Fruit fly (Drosophila melanogaster) whole organism, embryonic: Measurements from ENCODE around the gene ghi.
A peak's percentile ranks its signal among the peaks of the same experiment; 100 is the strongest.

ENCODE experiments used
- B-H2 ChIP-seq: fragments of 200-800 bp; sonication (Bioruptor generic); optimal IDR thresholded peaks from 2 replicates; lab custom pipeline; 2018; ENCODE audit warnings: missing biosample characterization, mild to moderate bottlenecking, missing genetic modification characterization
- BEAF-32 ChIP-seq: fragments of 200-800 bp; sonication (Bioruptor generic); optimal IDR thresholded peaks from 3 replicates; lab custom pipeline; 2017; ENCODE audit warnings: missing biosample characterization, missing genetic modification characterization, mild to moderate bottlenecking, moderate library complexity, missing genetic modification reagents
- CG10366 ChIP-seq: fragments of 200-800 bp; sonication (Bioruptor generic); IDR thresholded peaks from 2 replicates; pipeline ENCODE4 v1.3.6; 2022; ENCODE audit warnings: missing biosample characterization, missing genetic modification characterization
- CG10979 ChIP-seq: fragments of 200-800 bp; sonication (Bioruptor generic); optimal IDR thresholded peaks from 2 replicates; lab custom pipeline; 2018; ENCODE audit warnings: missing biosample characterization, mild to moderate bottlenecking, missing genetic modification characterization, moderate library complexity
- CG13894 ChIP-seq: fragments of 200-800 bp; sonication (Bioruptor generic); optimal IDR thresholded peaks from 3 replicates; lab custom pipeline; 2018; ENCODE audit warnings: missing biosample characterization, mild to moderate bottlenecking, missing genetic modification characterization, moderate library complexity
- CG1792 ChIP-seq: fragments of 200-800 bp; sonication (Bioruptor generic); optimal IDR thresholded peaks from 2 replicates; lab custom pipeline; 2016; ENCODE audit warnings: missing biosample characterization, missing genetic modification characterization
- CG32532 ChIP-seq: fragments of 200-800 bp; sonication (Bioruptor generic); IDR thresholded peaks from 2 replicates; pipeline ENCODE4 v1.3.6; 2022; ENCODE audit warnings: missing biosample characterization, missing genetic modification characterization
- CG34224 ChIP-seq: fragments of 200-800 bp; sonication (Bioruptor generic); IDR thresholded peaks from 3 replicates; pipeline ENCODE4 v1.3.6; 2022; ENCODE audit warnings: missing biosample characterization, missing genetic modification characterization; ENCODE audit not compliant: partially characterized antibody
- CG4707 ChIP-seq: fragments of 200-800 bp; sonication (Bioruptor generic); optimal IDR thresholded peaks from 2 replicates; lab custom pipeline; 2018; ENCODE audit warnings: missing biosample characterization, mild to moderate bottlenecking, missing genetic modification characterization, moderate library complexity
- CG6791 ChIP-seq: fragments of 200-800 bp; sonication (Bioruptor generic); IDR thresholded peaks from 3 replicates; pipeline ENCODE4 v1.3.6; 2022; ENCODE audit warnings: missing biosample characterization, missing genetic modification characterization; ENCODE audit not compliant: partially characterized antibody
- CG7357 ChIP-seq: fragments of 200-800 bp; sonication (Bioruptor generic); IDR thresholded peaks from 3 replicates; pipeline ENCODE4 v1.3.6; 2022; ENCODE audit warnings: missing biosample characterization, missing genetic modification characterization
- CG7839 ChIP-seq: fragments of 200-800 bp; sonication (Bioruptor generic); optimal IDR thresholded peaks from 3 replicates; lab custom pipeline; 2018; ENCODE audit warnings: missing biosample characterization, mild to moderate bottlenecking, missing genetic modification characterization, moderate library complexity
- CG9932 ChIP-seq: fragments of 200-800 bp; sonication (Bioruptor generic); IDR thresholded peaks from 2 replicates; pipeline ENCODE4 v1.3.6; 2022; ENCODE audit warnings: missing biosample characterization, missing genetic modification characterization
- Deaf1 ChIP-seq: fragments of 200-800 bp; optimal IDR thresholded peaks from 3 replicates; lab custom pipeline; 2019; ENCODE audit warnings: missing biosample characterization, mild to moderate bottlenecking, missing genetic modification characterization, moderate library complexity
- Doc2 ChIP-seq: fragments of 200-800 bp; sonication (Bioruptor generic); IDR thresholded peaks from 2 replicates; pipeline ENCODE4 v1.3.6; 2022; ENCODE audit warnings: missing biosample characterization, missing genetic modification characterization
- E2f1 ChIP-seq: fragments of 200-800 bp; sonication (Bioruptor generic); IDR thresholded peaks from 2 replicates; pipeline ENCODE4 v1.3.6; 2022; ENCODE audit warnings: missing biosample characterization, missing genetic modification characterization
- Eip74EF ChIP-seq, 2 experiments: fragments of 200-800 bp in 1 of 2; fragments of >200 bp in 1 of 2; sonication (Bioruptor generic) in 1 of 2; optimal IDR thresholded peaks; 2 replicates each; lab custom pipeline; 2017 to 2019; ENCODE audit warnings: missing biosample characterization in 2 of 2, missing genetic modification characterization in 2 of 2, mild to moderate bottlenecking in 1 of 2, moderate library complexity in 1 of 2
- HHEX ChIP-seq: fragments of 200-800 bp; sonication (Bioruptor generic); optimal IDR thresholded peaks from 3 replicates; lab custom pipeline; 2017; ENCODE audit warnings: missing biosample characterization, mild to moderate bottlenecking, missing genetic modification characterization, missing genetic modification reagents
- Kr ChIP-seq: fragments of 200-800 bp; sonication (Bioruptor generic); optimal IDR thresholded peaks from 2 replicates; lab custom pipeline; 2017; ENCODE audit warnings: missing biosample characterization, mild to moderate bottlenecking, missing genetic modification characterization
- Lpt ChIP-seq: fragments of >200 bp; optimal IDR thresholded peaks from 2 replicates; lab custom pipeline; 2018; ENCODE audit warnings: missing biosample characterization, missing genetic modification characterization
- Max ChIP-seq: fragments of 200-800 bp; sonication (Bioruptor generic); optimal IDR thresholded peaks from 2 replicates; lab custom pipeline; 2016; ENCODE audit warnings: missing biosample characterization, mild to moderate bottlenecking, missing genetic modification characterization
- Optix ChIP-seq: fragments of 200-800 bp; sonication (Bioruptor generic); IDR thresholded peaks from 3 replicates; pipeline ENCODE4 v1.3.6; 2022; ENCODE audit warnings: missing biosample characterization, missing genetic modification characterization
- Sin3A ChIP-seq: fragments of >200 bp; optimal IDR thresholded peaks from 2 replicates; lab custom pipeline; 2018
- abd-A ChIP-seq: fragments of 200-800 bp; sonication (Bioruptor generic); optimal IDR thresholded peaks from 3 replicates; lab custom pipeline; 2019; ENCODE audit warnings: missing biosample characterization, mild to moderate bottlenecking, missing genetic modification characterization, moderate library complexity
- cato ChIP-seq: fragments of 200-800 bp; sonication (Bioruptor generic); optimal IDR thresholded peaks from 2 replicates; lab custom pipeline; 2016; ENCODE audit warnings: missing biosample characterization, missing genetic modification characterization, borderline replicate concordance
- cg ChIP-seq: fragments of 200-800 bp; sonication (Bioruptor generic); optimal IDR thresholded peaks from 3 replicates; lab custom pipeline; 2019; ENCODE audit warnings: missing biosample characterization, mild to moderate bottlenecking, missing genetic modification characterization, moderate library complexity
- chinmo ChIP-seq: fragments of 200-800 bp; sonication (Bioruptor generic); IDR thresholded peaks from 4 replicates; pipeline ENCODE4 v1.3.6; 2022; ENCODE audit warnings: missing biosample characterization, missing genetic modification characterization; ENCODE audit not compliant: partially characterized antibody
- da ChIP-seq: fragments of 200-800 bp; sonication (Bioruptor generic); optimal IDR thresholded peaks from 2 replicates; lab custom pipeline; 2016; ENCODE audit warnings: missing biosample characterization, missing genetic modification characterization
- fd64A ChIP-seq: fragments of 200-800 bp; sonication (Bioruptor generic); optimal IDR thresholded peaks from 3 replicates; lab custom pipeline; 2018; ENCODE audit warnings: missing biosample characterization, mild to moderate bottlenecking, missing genetic modification characterization
- kni ChIP-seq: fragments of 200-800 bp; sonication (Bioruptor generic); optimal IDR thresholded peaks from 3 replicates; lab custom pipeline; 2017; ENCODE audit warnings: mild to moderate bottlenecking, missing biosample characterization, missing genetic modification reagents, missing genetic modification characterization
- otp ChIP-seq: fragments of 200-800 bp; sonication (Bioruptor generic); IDR thresholded peaks from 3 replicates; pipeline ENCODE4, ENCODE4 v1.3.6; 2022; ENCODE audit warnings: missing biosample characterization, missing genetic modification characterization
- pum ChIP-seq: fragments of 200-800 bp; sonication (Bioruptor generic); optimal IDR thresholded peaks from 2 replicates; lab custom pipeline; 2016; ENCODE audit warnings: missing biosample characterization, missing genetic modification characterization
- row ChIP-seq: fragments of 200-800 bp; sonication (Bioruptor generic); IDR thresholded peaks from 3 replicates; pipeline ENCODE4 v1.3.6; 2022; ENCODE audit warnings: missing biosample characterization, missing genetic modification characterization
- sc ChIP-seq, 3 experiments: fragments of >200 bp in 2 of 3; fragments of 200-800 bp in 1 of 3; sonication (Bioruptor generic) in 1 of 3; optimal IDR thresholded peaks; 2 replicates in 2 of 3; 3 replicates in 1 of 3; lab custom pipeline; 2017; ENCODE audit warnings: mild to moderate bottlenecking in 1 of 3, missing biosample characterization in 1 of 3, missing genetic modification characterization in 1 of 3, missing genetic modification reagents in 1 of 3
- unc-4 ChIP-seq: fragments of 200-800 bp; sonication (Bioruptor generic); IDR thresholded peaks from 2 replicates; pipeline ENCODE4 v1.3.6; 2022; ENCODE audit warnings: missing biosample characterization, missing genetic modification characterization; ENCODE audit not compliant: partially characterized antibody
- zen2 ChIP-seq: fragments of 200-800 bp; sonication (Bioruptor generic); IDR thresholded peaks from 3 replicates; pipeline ENCODE4 v1.3.6; 2022; ENCODE audit warnings: missing biosample characterization, missing genetic modification characterization; ENCODE audit not compliant: partially characterized antibody

Gene ghi

dm6 chr3L:9468261-9468890 is 16.7 kb downstream of the ghi start (continued):
- TF ChIP-seq CG10979 (tag; lab: Kevin White, UChicago) = peak; percentile 42
- TF ChIP-seq CG4707 (GFP tag; lab: Kevin White, UChicago) = no peak
- TF ChIP-seq row = peak; percentile 35; the same call in 2 of the 3 replicates
- no peak for TF ChIP-seq cato
- TF ChIP-seq Lpt (GFP tag; lab: Kevin White, UChicago) = no peak
- peak; percentile 14 for TF ChIP-seq Max (GFP tag; lab: Kevin White, UChicago)
- no peak for TF ChIP-seq B-H2
- no peak for TF ChIP-seq fd64A (GFP tag; lab: Kevin White, UChicago)
- peak; percentile 12; the same call in 1 of the 2 replicates for TF ChIP-seq CG9932 (GFP tag; lab: Robert Waterston, UW)
- no peak for TF ChIP-seq unc-4 (GFP tag; lab: Robert Waterston, UW)
- TF ChIP-seq zen2 (GFP tag; lab: Robert Waterston, UW) = no peak
- TF ChIP-seq CG6791 (GFP tag; lab: Robert Waterston, UW) = no peak
- no peak; the same call in 1 of the 2 replicates for TF ChIP-seq CG32532 (GFP tag; lab: Robert Waterston, UW)
- no peak for TF ChIP-seq kni (GFP tag; lab: Kevin White, UChicago)
- TF ChIP-seq BEAF-32 (GFP tag; lab: Kevin White, UChicago) = no peak
- no peak for TF ChIP-seq sc (optimal IDR thresholded peaks at IDR 0.05; lab: Kevin White, UChicago)
- no peak for TF ChIP-seq sc (GFP tag; optimal IDR thresholded peaks at IDR 0.05; lab: Kevin White, UChicago)
- TF ChIP-seq Sin3A (lab: Kevin White, UChicago) = no peak
- peak; percentile 62 for TF ChIP-seq CG7839 (tag; lab: Kevin White, UChicago)
- TF ChIP-seq Doc2 (GFP tag; lab: Robert Waterston, UW) = no peak
- no peak for TF ChIP-seq CG1792
- no peak for TF ChIP-seq Optix (GFP tag; lab: Robert Waterston, UW)
- TF ChIP-seq pum (GFP tag; lab: Kevin White, UChicago) = peak; percentile 25
- no peak for TF ChIP-seq E2f1 (GFP tag; lab: Robert Waterston, UW)
- peak in 1 of 2 experiments; percentile 17 for TF ChIP-seq Eip74EF (GFP tag; optimal IDR thresholded peaks at IDR 0.05; lab: Kevin White, UChicago)
- no peak for TF ChIP-seq otp (GFP tag; lab: Robert Waterston, UW)
- no peak for TF ChIP-seq CG7357 (GFP tag; lab: Robert Waterston, UW)
- no peak for TF ChIP-seq CG34224 (GFP tag; lab: Robert Waterston, UW)
- no peak for TF ChIP-seq HHEX (GFP tag; lab: Kevin White, UChicago)

- TF ChIP-seq Deaf1 (tag; lab: Kevin White, UChicago) (peak; percentile 19), cg (GFP tag; lab: Kevin White, UChicago) (peak; percentile 59), CG10366 (GFP tag; lab: Robert Waterston, UW) (no peak), abd-A (peak; percentile 83), CG13894 (tag; lab: Kevin White, UChicago) (peak; percentile 19), Kr (GFP tag; lab: Kevin White, UChicago) (peak; percentile 32), chinmo (GFP tag; lab: Robert Waterston, UW) (0 out of 4 replicates have a peak, but pooled peaks have one; percentile 38), da (GFP tag; lab: Kevin White, UChicago) (no peak)
- TF ChIP-seq, all 482 proteins: peak for 6
Observed at dm6 chr3L:9469079-9469478, 17.4 kb downstream of the ghi start.
